Worm (Caenorhabditis elegans): ENCODE data around the gene T14B4.3.

T14B4.3 gene

ce11 chrII:6782738-6783163 is 48.0 kb downstream of the T14B4.3 start:
- TF ChIP-seq ama-1 (optimal IDR thresholded peaks at IDR 0.05), result no peak
- peak; percentile 77 for TF ChIP-seq pha-4 (tag; optimal IDR thresholded peaks at IDR 0.05)
- no peak for TF ChIP-seq elt-3 (tag; optimal IDR thresholded peaks at IDR 0.05)
- TF ChIP-seq fos-1 (tag; optimal IDR thresholded peaks at IDR 0.05), result no peak
- TF ChIP-seq lsy-12 (tag; optimal IDR thresholded peaks at IDR 0.05), result no peak
- no peak for TF ChIP-seq nhr-12 (tag; optimal IDR thresholded peaks at IDR 0.05)
- no peak for TF ChIP-seq nhr-76 (tag; optimal IDR thresholded peaks at IDR 0.05)
- TF ChIP-seq snpc-4 (tag; optimal IDR thresholded peaks at IDR 0.05), result peak; percentile 48
- TF ChIP-seq nhr-23 (tag; optimal IDR thresholded peaks at IDR 0.05), result peak; percentile 19
- no peak for TF ChIP-seq sea-2 (GFP tag; optimal IDR thresholded peaks at IDR 0.05)
- TF ChIP-seq skn-1 (tag; optimal IDR thresholded peaks at IDR 0.05), result no peak
- no peak for TF ChIP-seq mml-1 (tag; optimal IDR thresholded peaks at IDR 0.05)
- TF ChIP-seq ceh-9 (tag; optimal IDR thresholded peaks at IDR 0.05), result no peak
- peak; percentile 0 for TF ChIP-seq fkh-10 (GFP tag; optimal IDR thresholded peaks at IDR 0.05)
- no peak for TF ChIP-seq ceh-82 (tag; optimal IDR thresholded peaks at IDR 0.05)
- peak; percentile 83 for TF ChIP-seq ceh-28 (tag; optimal IDR thresholded peaks at IDR 0.05)
- TF ChIP-seq ztf-4 (tag; optimal IDR thresholded peaks at IDR 0.05), result no peak
- TF ChIP-seq ceh-16 (tag; optimal IDR thresholded peaks at IDR 0.05), result no peak
- TF ChIP-seq lin-39 (tag; optimal IDR thresholded peaks at IDR 0.05), result peak; percentile 57
- no peak for TF ChIP-seq nhr-237 (tag; optimal IDR thresholded peaks at IDR 0.05)
- no peak for TF ChIP-seq unc-62 (GFP tag; optimal IDR thresholded peaks at IDR 0.05)
- no peak for TF ChIP-seq elt-1 (tag; optimal IDR thresholded peaks at IDR 0.05)
- TF ChIP-seq R02D3.7 (tag; optimal IDR thresholded peaks at IDR 0.05), result no peak
- peak; percentile 77 for TF ChIP-seq lin-15B (tag; optimal IDR thresholded peaks at IDR 0.05)
- TF ChIP-seq nhr-28 (tag; optimal IDR thresholded peaks at IDR 0.05), result no peak
- TF ChIP-seq nhr-11 (tag; optimal IDR thresholded peaks at IDR 0.05), result peak; percentile 26
- no peak for TF ChIP-seq unc-39 (tag; optimal IDR thresholded peaks at IDR 0.05)
- TF ChIP-seq nhr-43 (tag; optimal IDR thresholded peaks at IDR 0.05; ENCODE audit: poor library complexity, severe bottlenecking), result no peak
- no peak for TF ChIP-seq nhr-77 (tag; optimal IDR thresholded peaks at IDR 0.05)
- TF ChIP-seq nfya-1 (tag; optimal IDR thresholded peaks at IDR 0.05; ENCODE audit: insufficient read depth), result peak; percentile 81
- peak; percentile 27 for TF ChIP-seq elt-2 (tag; optimal IDR thresholded peaks at IDR 0.05)
- no peak for TF ChIP-seq eor-1 (tag; optimal IDR thresholded peaks at IDR 0.05)
- TF ChIP-seq daf-12 (tag; optimal IDR thresholded peaks at IDR 0.05), result no peak
- no peak for TF ChIP-seq aly-2 (tag; optimal IDR thresholded peaks at IDR 0.05)
- TF ChIP-seq pqm-1 (tag; optimal IDR thresholded peaks at IDR 0.05), result no peak
- TF ChIP-seq ZK546.5 (tag; optimal IDR thresholded peaks at IDR 0.05), result no peak
- TF ChIP-seq nhr-67 (tag; optimal IDR thresholded peaks at IDR 0.05), result no peak
- TF ChIP-seq nhr-25 (tag; optimal IDR thresholded peaks at IDR 0.05), result peak; percentile 62
- TF ChIP-seq jun-1 (tag; optimal IDR thresholded peaks at IDR 0.05), result peak; percentile 11
- no peak for TF ChIP-seq zag-1 (tag; optimal IDR thresholded peaks at IDR 0.05)
- TF ChIP-seq ztf-11 (tag; optimal IDR thresholded peaks at IDR 0.05), result no peak
- TF ChIP-seq mdl-1 (tag; optimal IDR thresholded peaks at IDR 0.05), result no peak
- TF ChIP-seq hmg-11 (tag; optimal IDR thresholded peaks at IDR 0.05), result no peak
- TF ChIP-seq tbx-2 (tag; optimal IDR thresholded peaks at IDR 0.05), result no peak
- no peak for TF ChIP-seq fkh-2 (tag; optimal IDR thresholded peaks at IDR 0.05)
- no peak for TF ChIP-seq egl-27 (tag; optimal IDR thresholded peaks at IDR 0.05)
- peak; percentile 26 for TF ChIP-seq egl-5 (tag; optimal IDR thresholded peaks at IDR 0.05)

DNA sequence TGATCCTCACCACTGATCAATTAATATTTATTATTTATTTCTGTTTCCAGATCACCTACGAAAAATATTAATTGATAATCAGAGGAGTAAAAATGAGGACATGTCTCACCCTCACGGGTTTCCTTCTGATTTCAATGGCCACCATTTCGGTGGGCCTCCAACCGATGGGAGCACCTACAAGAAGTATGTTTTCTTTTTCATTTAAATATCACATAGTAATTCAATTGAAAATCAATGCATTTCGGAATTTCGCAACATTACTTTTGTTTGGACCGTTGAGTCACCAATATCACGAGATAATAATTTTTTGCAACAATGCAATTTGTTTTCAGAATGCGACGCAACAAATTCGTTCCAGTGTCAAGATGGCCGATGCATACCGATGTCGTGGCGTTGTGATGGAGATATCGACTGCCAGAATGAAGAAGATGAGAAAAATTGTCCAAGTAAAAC is 48.7 kb downstream of the T14B4.3 start, which contains the start of gene gldi-2:
Gene gldi-2 (plus strand): TSS at position 51 of the 453 bp plus-strand sequence.
- no peak for TF ChIP-seq fos-1 (tag; optimal IDR thresholded peaks at IDR 0.05)
- no peak for TF ChIP-seq nhr-76 (tag; optimal IDR thresholded peaks at IDR 0.05)
- no peak for TF ChIP-seq ztf-4 (tag; optimal IDR thresholded peaks at IDR 0.05)
- TF ChIP-seq unc-39 (tag; optimal IDR thresholded peaks at IDR 0.05), result no peak
- no peak for TF ChIP-seq pha-4 (tag; optimal IDR thresholded peaks at IDR 0.05)
- TF ChIP-seq nhr-23 (tag; optimal IDR thresholded peaks at IDR 0.05), result no peak
- no peak for TF ChIP-seq sea-2 (GFP tag; optimal IDR thresholded peaks at IDR 0.05)
- no peak for TF ChIP-seq fkh-2 (tag; optimal IDR thresholded peaks at IDR 0.05)
- TF ChIP-seq snpc-4 (tag; optimal IDR thresholded peaks at IDR 0.05), result no peak
- no peak for TF ChIP-seq fkh-10 (GFP tag; optimal IDR thresholded peaks at IDR 0.05)
- no peak for TF ChIP-seq ceh-82 (tag; optimal IDR thresholded peaks at IDR 0.05)

Measured in whole organism, L3 larva.